Worm (Caenorhabditis elegans) whole organism, L4/young adult: Measurements from ENCODE around the gene sysm-1.

Experiments
- dao-5 ChIP-seq: sonication (generic microtip); optimal IDR thresholded peaks from 2 replicates; lab custom pipeline; 2016; ENCODE audit warnings: missing genotype, missing genetic modification characterization, moderate library complexity, missing compliant biosample characterization
- him-1 ChIP-seq: sonication (generic microtip); optimal IDR thresholded peaks from 2 replicates; lab custom pipeline; 2016; ENCODE audit warnings: missing genotype, missing genetic modification reagents, missing genetic modification characterization, missing compliant biosample characterization

- TF ChIP-seq dao-5 (no peak), him-1 (tag; lab: Kevin White, UChicago) (no peak)
Observed at ce11 chrII:9062261-9062948, 20.6 kb downstream of the sysm-1 start.
